Worm (Caenorhabditis elegans) whole organism, young adult: ENCODE data around the gene F12A10.1.

Experiments
- B0035.1 ChIP-seq: sonication (generic microtip); optimal IDR thresholded peaks from 2 replicates; lab custom pipeline; 2016; ENCODE audit warnings: missing genetic modification characterization, mild to moderate bottlenecking, missing compliant biosample characterization, missing genotype, missing genetic modification reagents
- B0261.1 ChIP-seq: sonication (generic microtip); optimal IDR thresholded peaks from 2 replicates; lab custom pipeline; 2016; ENCODE audit warnings: mild to moderate bottlenecking, missing genetic modification characterization, moderate library complexity, missing compliant biosample characterization
- aptf-3 ChIP-seq: fragments of 200-800 bp; sonication (Bioruptor generic); IDR thresholded peaks from 2 replicates; pipeline ENCODE4 v1.3.6; 2022; ENCODE audit warnings: missing genetic modification characterization, missing compliant biosample characterization
- efl-1 ChIP-seq: fragments of 150-350 bp; optimal IDR thresholded peaks from 2 replicates; lab custom pipeline; 2014; ENCODE audit warnings: missing biosample characterization, missing genetic modification reagents, missing genetic modification characterization
- gei-17 ChIP-seq: fragments of 200-800 bp; sonication (Bioruptor generic); optimal IDR thresholded peaks from 2 replicates; lab custom pipeline; 2018; ENCODE audit warnings: mild to moderate bottlenecking, missing genetic modification characterization, missing compliant biosample characterization

DNA sequence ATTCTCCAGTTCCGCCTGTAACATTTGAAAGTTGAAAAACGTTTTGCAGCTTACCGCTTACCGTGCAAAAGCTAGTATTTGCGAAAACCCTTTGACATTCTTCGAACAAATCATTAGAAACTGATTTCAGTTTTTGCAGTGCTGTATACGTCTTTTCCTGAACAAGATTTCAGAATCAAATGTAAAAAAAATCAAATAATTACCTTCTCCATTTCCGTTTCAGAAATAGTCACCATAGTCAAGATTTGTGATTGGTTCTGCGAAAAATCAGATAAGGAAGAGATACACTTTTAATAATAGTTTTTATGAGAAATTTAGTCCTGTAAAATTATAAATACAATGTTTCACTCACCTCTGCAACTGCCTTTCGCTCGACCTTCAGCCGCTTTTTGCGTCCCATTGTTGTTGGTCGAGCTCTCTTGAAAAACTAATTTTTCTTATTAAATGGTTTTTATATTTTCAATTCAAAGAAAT is 35.6 kb downstream of the F12A10.1 start, which contains the start of gene C17C3.9:
- TF ChIP-seq aptf-3 (GFP tag; lab: Robert Waterston, UW), result no peak
- no peak for TF ChIP-seq efl-1 (GFP tag; lab: Kevin White, UChicago)
- TF ChIP-seq B0261.1 (tag; lab: Kevin White, UChicago), result no peak
- TF ChIP-seq gei-17 (GFP tag; lab: Kevin White, UChicago), result no peak
- TF ChIP-seq B0035.1, result no peak
